Worm (Caenorhabditis elegans) whole organism, young adult: ENCODE data around the gene Y58A7A.4.
A peak's percentile ranks its signal among the peaks of the same experiment; 100 is the strongest.

Experiments
- D2030.7 ChIP-seq: fragments of 200-800 bp; sonication (Bioruptor generic); IDR thresholded peaks from 2 replicates; pipeline ENCODE4 v1.3.6; 2022; ENCODE audit warnings: missing genetic modification reagents, missing genetic modification characterization, missing compliant biosample characterization
- F22D6.2 ChIP-seq: sonication (generic microtip); optimal IDR thresholded peaks from 2 replicates; lab custom pipeline; 2016; ENCODE audit warnings: mild to moderate bottlenecking, missing genetic modification characterization, missing compliant biosample characterization
- F33H1.4 ChIP-seq: fragments of 200-800 bp; sonication (Bioruptor generic); IDR thresholded peaks from 2 replicates; pipeline ENCODE4 v1.3.6; 2022; ENCODE audit warnings: missing genetic modification reagents, missing genetic modification characterization, missing compliant biosample characterization
- F37B4.10 ChIP-seq: fragments of 200-800 bp; sonication (Bioruptor generic); IDR thresholded peaks from 2 replicates; pipeline ENCODE4 v1.3.6; 2022; ENCODE audit warnings: missing genetic modification characterization, missing compliant biosample characterization
- F49E8.2 ChIP-seq: sonication (generic microtip); optimal IDR thresholded peaks from 3 replicates; lab custom pipeline; 2017; ENCODE audit warnings: missing genetic modification characterization, mild to moderate bottlenecking, missing compliant biosample characterization, antibody characterized with exemption, moderate library complexity; ENCODE audit not compliant: insufficient read depth
- F55B11.4 ChIP-seq: sonication (generic microtip); optimal IDR thresholded peaks from 2 replicates; lab custom pipeline; 2016; ENCODE audit warnings: missing compliant biosample characterization, missing genetic modification characterization, borderline replicate concordance; ENCODE audit not compliant: insufficient read depth
- Y56A3A.18 ChIP-seq: fragments of 200-800 bp; sonication (Bioruptor generic); IDR thresholded peaks from 2 replicates; pipeline ENCODE4 v1.3.6; 2022; ENCODE audit warnings: missing genetic modification reagents, missing genetic modification characterization, missing compliant biosample characterization
- akir-1 ChIP-seq: fragments of 200-800 bp; sonication (Bioruptor generic); optimal IDR thresholded peaks from 2 replicates; lab custom pipeline; 2018; ENCODE audit warnings: mild to moderate bottlenecking, missing genetic modification characterization, moderate library complexity, missing compliant biosample characterization
- ama-1 ChIP-seq, 3 experiments: fragments of 150-350 bp in 1 of 3; sonication (generic microtip) in 2 of 3; optimal IDR thresholded peaks; 2 replicates each; lab custom pipeline; 2014 to 2018; ENCODE audit warnings: missing biosample characterization in 2 of 3, missing genetic modification characterization in 2 of 3, missing genetic modification reagents in 2 of 3
- atf-7 ChIP-seq: sonication (generic microtip); optimal IDR thresholded peaks from 2 replicates; lab custom pipeline; 2017; ENCODE audit warnings: mild to moderate bottlenecking, missing genetic modification characterization, missing compliant biosample characterization
- attf-5 ChIP-seq: fragments of 200-800 bp; sonication (Bioruptor generic); optimal IDR thresholded peaks from 2 replicates; lab custom pipeline; 2018; ENCODE audit warnings: mild to moderate bottlenecking, missing genetic modification characterization, missing compliant biosample characterization
- cebp-1 ChIP-seq, 2 experiments: fragments of 200-800 bp in 1 of 2; sonication (Bioruptor generic) in 1 of 2; sonication (generic microtip) in 1 of 2; IDR thresholded peaks in 1 of 2; optimal IDR thresholded peaks in 1 of 2; 2 replicates each; pipeline versions ENCODE4 v1.3.6 to Lab custom; 2017 to 2022; ENCODE audit warnings: missing compliant biosample characterization in 2 of 2, missing genetic modification characterization in 2 of 2, mild to moderate bottlenecking in 1 of 2, missing genetic modification reagents in 1 of 2, moderate library complexity in 1 of 2
- ceh-100 ChIP-seq: fragments of 200-800 bp; sonication (Bioruptor generic); IDR thresholded peaks from 2 replicates; pipeline ENCODE4 v1.3.6; 2022; ENCODE audit warnings: missing genetic modification reagents, missing genetic modification characterization, missing compliant biosample characterization
- dpl-1 ChIP-seq: fragments of 150-350 bp; optimal IDR thresholded peaks from 2 replicates; lab custom pipeline; 2014; ENCODE audit warnings: missing biosample characterization, missing genetic modification reagents, missing genetic modification characterization
- egl-44 ChIP-seq: fragments of 200-800 bp; sonication (Bioruptor generic); IDR thresholded peaks from 2 replicates; pipeline ENCODE4 v1.3.6; 2022; ENCODE audit warnings: missing genetic modification reagents, missing genetic modification characterization, missing compliant biosample characterization
- ekl-4 ChIP-seq: fragments of 200-800 bp; sonication (Bioruptor generic); IDR thresholded peaks from 2 replicates; pipeline ENCODE4 v1.3.6; 2022; ENCODE audit warnings: missing genetic modification reagents, missing genetic modification characterization, missing compliant biosample characterization
- him-1 ChIP-seq: sonication (generic microtip); optimal IDR thresholded peaks from 2 replicates; lab custom pipeline; 2016; ENCODE audit warnings: missing genotype, missing genetic modification reagents, missing genetic modification characterization, missing compliant biosample characterization
- hlh-12 ChIP-seq: sonication (generic microtip); optimal IDR thresholded peaks from 2 replicates; lab custom pipeline; 2016; ENCODE audit warnings: missing genetic modification characterization, missing compliant biosample characterization
- let-526 ChIP-seq: fragments of 200-800 bp; sonication (Bioruptor generic); IDR thresholded peaks from 2 replicates; pipeline ENCODE4 v1.3.6; 2022; ENCODE audit warnings: missing genetic modification reagents, missing genetic modification characterization, missing compliant biosample characterization
- lsl-1 ChIP-seq: fragments of 200-800 bp; sonication (Bioruptor generic); optimal IDR thresholded peaks from 2 replicates; lab custom pipeline; 2018; ENCODE audit warnings: mild to moderate bottlenecking, missing genetic modification characterization, moderate library complexity, missing compliant biosample characterization
- lsy-27 ChIP-seq: sonication (generic microtip); optimal IDR thresholded peaks from 2 replicates; lab custom pipeline; 2017; ENCODE audit warnings: missing genetic modification characterization, mild to moderate bottlenecking, missing compliant biosample characterization, antibody characterized with exemption, missing genotype, borderline replicate concordance; ENCODE audit not compliant: insufficient read depth
- madf-10 ChIP-seq: sonication (generic microtip); optimal IDR thresholded peaks from 2 replicates; lab custom pipeline; 2016; ENCODE audit warnings: mild to moderate bottlenecking, missing genetic modification characterization, missing compliant biosample characterization
- mes-4 ChIP-seq: sonication (generic microtip); optimal IDR thresholded peaks from 2 replicates; lab custom pipeline; 2016; ENCODE audit warnings: missing genotype, missing genetic modification characterization, missing compliant biosample characterization
- nfya-1 ChIP-seq: sonication (generic microtip); optimal IDR thresholded peaks from 2 replicates; lab custom pipeline; 2017; ENCODE audit warnings: antibody characterized with exemption, missing compliant biosample characterization, missing genetic modification characterization, borderline replicate concordance; ENCODE audit not compliant: insufficient read depth
- nfyb-1 ChIP-seq: fragments of 200-800 bp; sonication (Bioruptor generic); IDR thresholded peaks from 2 replicates; pipeline ENCODE4 v1.3.6; 2022; ENCODE audit warnings: missing genetic modification reagents, missing genetic modification characterization, missing compliant biosample characterization
- rcor-1 ChIP-seq: fragments of 200-800 bp; sonication (Bioruptor generic); IDR thresholded peaks from 2 replicates; pipeline ENCODE4 v1.3.6; 2022; ENCODE audit warnings: missing genetic modification reagents, missing genetic modification characterization, missing compliant biosample characterization
- rpc-1 ChIP-seq, 2 experiments: fragments of 150-350 bp in 1 of 2; sonication (generic microtip) in 1 of 2; optimal IDR thresholded peaks; 2 replicates each; lab custom pipeline; 2014 to 2018; ENCODE audit warnings: missing biosample characterization in 1 of 2, missing genetic modification characterization in 1 of 2, missing genetic modification reagents in 1 of 2, missing genotype in 1 of 2
- snpc-3.4 ChIP-seq: sonication (generic microtip); optimal IDR thresholded peaks from 2 replicates; lab custom pipeline; 2017; ENCODE audit warnings: missing genetic modification characterization, mild to moderate bottlenecking, missing compliant biosample characterization, antibody characterized with exemption, moderate library complexity, missing genotype, missing genetic modification reagents
- sptf-2 ChIP-seq: fragments of 200-800 bp; sonication (Bioruptor generic); optimal IDR thresholded peaks from 2 replicates; lab custom pipeline; 2018; ENCODE audit warnings: mild to moderate bottlenecking, missing genetic modification characterization, missing compliant biosample characterization
- tbx-9 ChIP-seq: sonication (generic microtip); optimal IDR thresholded peaks from 2 replicates; lab custom pipeline; 2016; ENCODE audit warnings: borderline replicate concordance, missing genetic modification characterization, inconsistent platforms, missing compliant biosample characterization
- zfh-2 ChIP-seq: fragments of 200-800 bp; sonication (Bioruptor generic); conservative IDR thresholded peaks from 2 replicates; pipeline ENCODE4 v1.3.6; 2022; ENCODE audit warnings: missing genetic modification reagents, missing genetic modification characterization, missing compliant biosample characterization

Y58A7A.4 gene

DNA sequence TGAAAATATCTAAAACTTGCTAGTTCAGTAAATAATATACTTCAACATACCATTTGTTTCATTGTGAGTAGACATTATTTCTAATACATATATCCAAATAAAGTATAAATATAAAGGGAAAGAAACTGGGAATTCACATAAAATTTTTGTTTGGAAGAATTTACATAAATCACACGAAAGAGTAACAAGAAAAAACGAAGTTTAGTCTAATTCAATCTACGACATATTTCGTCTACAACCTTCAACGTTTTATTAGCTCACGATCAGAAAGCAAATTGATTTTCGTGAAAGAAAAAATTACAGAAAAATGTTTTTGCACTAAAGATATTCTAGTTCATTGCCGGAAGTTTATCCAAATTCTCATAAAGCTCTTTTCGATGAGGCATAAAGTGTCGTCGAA lies 12.2 kb upstream of the Y58A7A.4 start, which contains the start of gene C04F5.2:
TSS of gene C04F5.2 (minus strand) at position 101 of the 400 bp plus-strand sequence.
- TF ChIP-seq nfyb-1 (GFP tag; lab: Robert Waterston, UW) (no peak), F55B11.4 (tag; lab: Kevin White, UChicago) (no peak), attf-5 (GFP tag; lab: Kevin White, UChicago) (no peak), egl-44 (GFP tag; lab: Robert Waterston, UW) (no peak), ekl-4 (GFP tag; lab: Robert Waterston, UW) (no peak), sptf-2 (GFP tag; lab: Kevin White, UChicago) (no peak), tbx-9 (tag; lab: Kevin White, UChicago) (no peak), snpc-3.4 (tag; lab: Kevin White, UChicago) (no peak), lsy-27 (tag; lab: Kevin White, UChicago) (no peak), F33H1.4 (GFP tag; lab: Robert Waterston, UW) (no peak), hlh-12 (tag; lab: Kevin White, UChicago) (no peak)

DNA sequence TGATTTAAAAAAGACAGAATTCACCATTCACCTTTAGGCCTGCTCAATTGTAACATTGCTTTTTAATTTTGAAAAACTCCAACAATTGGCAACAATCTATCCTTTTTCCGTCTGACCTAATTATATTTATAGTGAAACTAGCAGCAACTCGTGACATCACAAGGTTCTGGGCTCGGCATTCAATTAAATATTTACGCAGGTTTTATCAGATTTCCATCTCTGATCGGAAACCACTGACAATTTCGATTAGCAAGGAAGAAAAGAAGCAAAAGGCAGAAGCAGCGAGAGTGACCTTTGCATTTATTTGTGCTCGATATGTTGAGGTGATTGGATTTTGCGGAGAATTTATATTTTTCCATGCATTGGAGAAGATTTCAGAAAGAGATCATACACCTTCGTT lies 5.6 kb upstream of the Y58A7A.4 start:
- TF ChIP-seq ama-1 (optimal IDR thresholded peaks at IDR 0.05; lab: Kevin White, UChicago) (no peak), ama-1 (GFP tag; optimal IDR thresholded peaks at IDR 0.05; lab: Kevin White, UChicago) (no peak), let-526 (GFP tag; lab: Robert Waterston, UW) (no peak), madf-10 (tag; lab: Kevin White, UChicago) (no peak), akir-1 (GFP tag; lab: Kevin White, UChicago) (no peak), lsl-1 (GFP tag; lab: Kevin White, UChicago) (no peak), F49E8.2 (tag; lab: Kevin White, UChicago) (no peak), atf-7 (tag; lab: Kevin White, UChicago) (no peak), rpc-1 (optimal IDR thresholded peaks at IDR 0.05; lab: Kevin White, UChicago) (no peak), rpc-1 (tag; optimal IDR thresholded peaks at IDR 0.05; lab: Kevin White, UChicago) (no peak), zfh-2 (GFP tag; lab: Robert Waterston, UW) (no peak), dpl-1 (GFP tag; lab: Kevin White, UChicago) (no peak), D2030.7 (no peak)

DNA sequence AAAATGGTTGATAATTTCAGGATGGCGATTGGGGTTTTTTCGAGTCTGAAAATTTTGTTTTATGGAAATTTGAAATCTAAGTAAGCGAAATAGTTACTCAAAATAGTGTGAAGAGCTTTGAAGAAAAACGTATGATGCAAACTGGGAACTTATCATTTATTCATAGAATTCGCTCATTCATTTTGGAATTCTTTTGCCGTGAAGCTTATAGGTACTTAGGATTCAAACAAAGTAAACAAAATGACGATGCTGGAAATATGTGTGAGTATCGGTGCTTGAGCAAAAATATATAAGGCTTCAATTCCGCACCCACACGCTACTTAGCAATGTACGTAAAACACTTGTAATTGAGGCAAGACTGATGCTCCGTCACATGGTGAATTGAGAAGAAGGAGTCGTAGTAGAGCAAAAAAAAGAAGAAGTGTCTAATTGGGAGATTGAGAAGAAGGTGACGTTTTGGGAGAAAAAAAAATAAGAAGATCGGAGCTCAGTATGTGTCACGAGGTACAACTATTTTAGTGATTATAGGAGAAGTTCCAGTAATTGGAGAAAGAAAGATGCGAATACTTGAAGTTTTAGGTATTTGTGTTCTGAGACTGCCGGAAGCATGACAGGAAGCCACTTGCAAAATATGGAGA lies 4.8 kb upstream of the Y58A7A.4 start, which contains the start of gene glb-32:
TSS of gene glb-32 (minus strand) at position 51 of the 638 bp plus-strand sequence.
- TF ChIP-seq mes-4 (tag; lab: Kevin White, UChicago), result no peak
- TF ChIP-seq ceh-100, result no peak
- no peak for TF ChIP-seq cebp-1 (GFP tag; IDR thresholded peaks at IDR 0.05; lab: Robert Waterston, UW)
- TF ChIP-seq cebp-1 (tag; optimal IDR thresholded peaks at IDR 0.05; lab: Kevin White, UChicago), result no peak
- TF ChIP-seq nfya-1 (tag; lab: Kevin White, UChicago), result no peak
- TF ChIP-seq him-1, result no peak
- no peak for TF ChIP-seq ama-1 (optimal IDR thresholded peaks at IDR 0.05; lab: Kevin White, UChicago)
- no peak for TF ChIP-seq ama-1 (GFP tag; optimal IDR thresholded peaks at IDR 0.05; lab: Kevin White, UChicago)
- TF ChIP-seq F22D6.2, result no peak
- TF ChIP-seq Y56A3A.18 (GFP tag; lab: Robert Waterston, UW), result no peak
- TF ChIP-seq rcor-1 (GFP tag; lab: Robert Waterston, UW), result no peak

DNA sequence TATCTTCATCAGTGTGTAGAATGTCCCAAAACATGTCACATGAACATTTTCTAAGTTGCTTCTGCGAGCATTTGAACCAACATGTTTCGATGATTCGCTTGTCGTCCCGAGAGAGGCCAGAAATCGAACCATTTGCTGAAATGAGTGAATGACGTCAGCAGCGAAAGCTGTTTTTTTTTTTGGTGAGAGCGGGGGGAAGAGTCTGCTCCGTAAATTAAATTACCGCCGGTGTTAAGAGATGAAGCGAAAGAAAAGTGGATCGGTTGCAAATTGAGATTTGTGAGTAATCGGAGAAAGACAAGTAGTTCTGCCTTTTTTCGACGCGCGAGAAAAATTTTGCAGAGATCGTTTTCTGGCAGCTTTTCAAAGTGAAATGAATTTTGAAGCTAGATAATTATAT lies 3.5 kb upstream of the Y58A7A.4 start:
- peak; percentile 21; the same call in 1 of the 2 replicates for TF ChIP-seq zfh-2 (GFP tag; lab: Robert Waterston, UW)
- TF ChIP-seq F37B4.10 (GFP tag; lab: Robert Waterston, UW), result no peak
- TF ChIP-seq, all 124 proteins: peak for 1
